Fruit fly (Drosophila melanogaster): ENCODE data around the gene CG4619.

CG4619 gene

DNA sequence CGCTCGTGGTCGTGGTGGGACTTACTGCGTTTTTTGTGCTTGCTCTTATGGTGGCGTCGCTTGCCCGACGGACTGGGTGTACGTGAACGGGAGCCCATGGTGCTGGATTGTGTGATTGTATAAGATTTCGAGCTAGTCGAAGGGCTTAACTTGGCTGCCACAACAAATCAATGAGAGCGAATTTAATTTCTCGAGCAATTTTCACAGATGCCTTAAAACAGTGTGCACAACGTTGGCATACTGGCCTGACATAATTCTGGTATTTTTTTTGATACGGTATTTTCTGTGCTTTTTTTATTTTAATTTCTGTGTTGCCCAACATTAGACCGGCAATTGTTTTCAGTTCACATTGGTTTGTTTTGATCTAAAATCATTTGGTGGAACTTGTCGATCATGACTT, 755 bp upstream of the CG4619 start, which contains the start of gene Arglu1:
TSS of gene Arglu1 (minus strand) at position 227 of the 400 bp plus-strand sequence.
- TF ChIP-seq CG34367 (tag; optimal IDR thresholded peaks at IDR 0.05) (no peak), CG8301 (tag; optimal IDR thresholded peaks at IDR 0.05) (no peak), CG9948 (tag; optimal IDR thresholded peaks at IDR 0.05) (no peak), CG17806 (tag; optimal IDR thresholded peaks at IDR 0.05) (no peak), gl (tag; optimal IDR thresholded peaks at IDR 0.05) (no peak), CG10348 (GFP tag; IDR thresholded peaks at IDR 0.05) (no peak), fd96Ca (GFP tag; IDR thresholded peaks at IDR 0.05) (peak; percentile 46; the same call in 1 of the 3 replicates), Ets98B (GFP tag; IDR thresholded peaks at IDR 0.05) (peak; percentile 20; the same call in 1 of the 2 replicates), CG14655 (GFP tag; optimal IDR thresholded peaks at IDR 0.05) (no peak), Snoo (tag; optimal IDR thresholded peaks at IDR 0.05) (no peak), CG4496 (GFP tag; IDR thresholded peaks at IDR 0.05) (peak; percentile 77), Pif1B (GFP tag; optimal IDR thresholded peaks at IDR 0.05) (no peak), D1 (tag; optimal IDR thresholded peaks at IDR 0.05) (no peak), CG8159 (tag; optimal IDR thresholded peaks at IDR 0.05) (no peak), CG12605 (GFP tag; IDR thresholded peaks at IDR 0.05) (peak; percentile 35; the same call in 1 of the 2 replicates), CG32121 (GFP tag; IDR thresholded peaks at IDR 0.05) (0 out of 2 replicates have a peak, but pooled peaks have one; percentile 26), rn (GFP tag; IDR thresholded peaks at IDR 0.05) (no peak), Pif1A (GFP tag; optimal IDR thresholded peaks at IDR 0.05) (no peak), EcR (GFP tag; optimal IDR thresholded peaks at IDR 0.05) (no peak)

- TF ChIP-seq EcR (GFP tag; optimal IDR thresholded peaks at IDR 0.05) = no peak
- no peak for TF ChIP-seq D1 (tag; optimal IDR thresholded peaks at IDR 0.05)
- TF ChIP-seq CG13204 (GFP tag; optimal IDR thresholded peaks at IDR 0.05) = no peak
- TF ChIP-seq CG4496 (GFP tag; IDR thresholded peaks at IDR 0.05) = no peak
- TF ChIP-seq CG14655 (GFP tag; optimal IDR thresholded peaks at IDR 0.05) = no peak
- TF ChIP-seq Ets98B (GFP tag; IDR thresholded peaks at IDR 0.05) = no peak
- no peak for TF ChIP-seq CG9948 (tag; optimal IDR thresholded peaks at IDR 0.05)
- TF ChIP-seq CG17806 (tag; optimal IDR thresholded peaks at IDR 0.05) = no peak
- no peak for TF ChIP-seq fd96Ca (GFP tag; IDR thresholded peaks at IDR 0.05)
- no peak for TF ChIP-seq CG12605 (GFP tag; IDR thresholded peaks at IDR 0.05)
Observed at dm6 chr2L:9943521-9943920, 4.9 kb downstream of the CG4619 start.

DNA sequence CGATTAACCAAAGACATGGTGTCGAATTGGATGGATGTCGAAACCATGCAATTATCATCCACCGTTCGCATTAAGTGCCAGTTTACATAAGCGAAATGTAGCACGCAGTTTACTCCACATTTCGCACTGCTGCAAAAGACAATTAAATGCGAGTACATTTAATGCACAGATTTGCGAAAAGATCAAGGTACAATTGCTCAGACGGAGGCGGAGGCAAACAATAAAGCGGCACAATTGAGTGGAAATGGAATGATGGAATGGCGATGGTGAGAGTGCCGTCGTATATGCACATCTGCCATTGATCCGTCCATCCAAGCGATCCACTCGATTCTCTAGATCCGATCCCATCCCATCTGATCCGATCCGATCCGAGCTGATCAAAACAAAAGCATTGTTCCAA, 6.4 kb downstream of the CG4619 start:
- TF ChIP-seq CG13204 (GFP tag; optimal IDR thresholded peaks at IDR 0.05) (no peak), CG15710 (tag; optimal IDR thresholded peaks at IDR 0.05) (no peak), CG10348 (GFP tag; IDR thresholded peaks at IDR 0.05) (no peak), Snoo (tag; optimal IDR thresholded peaks at IDR 0.05) (no peak), CG4496 (GFP tag; IDR thresholded peaks at IDR 0.05) (0 out of 3 replicates have a peak, but pooled peaks have one; percentile 12), EcR (GFP tag; optimal IDR thresholded peaks at IDR 0.05) (no peak), CG34367 (tag; optimal IDR thresholded peaks at IDR 0.05) (no peak), fd96Ca (GFP tag; IDR thresholded peaks at IDR 0.05) (no peak), Pif1A (GFP tag; optimal IDR thresholded peaks at IDR 0.05) (no peak), CG9948 (tag; optimal IDR thresholded peaks at IDR 0.05) (no peak), CG8301 (tag; optimal IDR thresholded peaks at IDR 0.05) (no peak), CG14655 (GFP tag; optimal IDR thresholded peaks at IDR 0.05) (no peak), rn (GFP tag; IDR thresholded peaks at IDR 0.05) (no peak), D1 (tag; optimal IDR thresholded peaks at IDR 0.05) (no peak), CG8159 (tag; optimal IDR thresholded peaks at IDR 0.05) (no peak), gl (tag; optimal IDR thresholded peaks at IDR 0.05) (peak; percentile 71), Pif1B (GFP tag; optimal IDR thresholded peaks at IDR 0.05) (peak; percentile 11), CG12605 (GFP tag; IDR thresholded peaks at IDR 0.05) (no peak), CG17806 (tag; optimal IDR thresholded peaks at IDR 0.05) (no peak), CG32121 (GFP tag; IDR thresholded peaks at IDR 0.05) (peak; percentile 21; the same call in 1 of the 2 replicates), Ets98B (GFP tag; IDR thresholded peaks at IDR 0.05) (no peak)

- 0 out of 3 replicates have a peak, but pooled peaks have one; percentile 25 for TF ChIP-seq CG4496 (GFP tag; IDR thresholded peaks at IDR 0.05)
- TF ChIP-seq Pif1B (GFP tag; optimal IDR thresholded peaks at IDR 0.05) = no peak
Observed at dm6 chr2L:9946051-9946450, 7.4 kb downstream of the CG4619 start.

DNA sequence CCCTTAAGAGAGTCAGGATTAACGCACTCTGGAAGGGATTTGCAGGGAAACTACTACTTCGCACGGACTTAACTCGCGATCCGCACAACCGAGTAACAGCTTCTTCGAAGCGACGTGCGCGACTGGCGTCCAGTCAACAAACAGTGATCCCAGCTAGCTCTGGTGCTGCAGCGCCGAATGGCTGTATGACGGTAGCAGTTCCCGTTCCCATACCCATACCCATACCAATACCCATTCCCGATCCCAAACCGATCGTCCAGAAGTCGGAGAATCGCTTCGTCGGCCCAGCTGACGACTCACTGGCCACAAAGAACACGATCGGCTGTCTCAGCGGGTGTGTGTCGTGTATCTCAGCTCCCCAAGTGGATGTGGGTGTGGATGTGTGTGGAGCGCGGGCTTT, 8.6 kb downstream of the CG4619 start, which contains the start of gene CG5853:
TSS of gene CG5853 (minus strand) at position 384 of the 400 bp plus-strand sequence.
- TF ChIP-seq rn (GFP tag; IDR thresholded peaks at IDR 0.05) = no peak
- peak; percentile 67 for TF ChIP-seq Ets98B (GFP tag; IDR thresholded peaks at IDR 0.05)
- TF ChIP-seq CG15710 (tag; optimal IDR thresholded peaks at IDR 0.05) = no peak
- peak; percentile 70 for TF ChIP-seq fd96Ca (GFP tag; IDR thresholded peaks at IDR 0.05)
- peak; percentile 69; the same call in 2 of the 3 replicates for TF ChIP-seq CG4496 (GFP tag; IDR thresholded peaks at IDR 0.05)
- peak; percentile 95 for TF ChIP-seq CG13204 (GFP tag; optimal IDR thresholded peaks at IDR 0.05)
- no peak for TF ChIP-seq CG34367 (tag; optimal IDR thresholded peaks at IDR 0.05)
- no peak for TF ChIP-seq CG8159 (tag; optimal IDR thresholded peaks at IDR 0.05)
- no peak for TF ChIP-seq CG10348 (GFP tag; IDR thresholded peaks at IDR 0.05)
- 0 out of 2 replicates have a peak, but pooled peaks have one; percentile 44 for TF ChIP-seq CG32121 (GFP tag; IDR thresholded peaks at IDR 0.05)
- TF ChIP-seq D1 (tag; optimal IDR thresholded peaks at IDR 0.05) = no peak
- TF ChIP-seq CG14655 (GFP tag; optimal IDR thresholded peaks at IDR 0.05) = no peak
- TF ChIP-seq CG17806 (tag; optimal IDR thresholded peaks at IDR 0.05) = no peak
- TF ChIP-seq EcR (GFP tag; optimal IDR thresholded peaks at IDR 0.05) = peak; percentile 68
- TF ChIP-seq Snoo (tag; optimal IDR thresholded peaks at IDR 0.05) = no peak
- TF ChIP-seq Pif1B (GFP tag; optimal IDR thresholded peaks at IDR 0.05) = peak; percentile 45
- TF ChIP-seq CG9948 (tag; optimal IDR thresholded peaks at IDR 0.05) = no peak
- TF ChIP-seq gl (tag; optimal IDR thresholded peaks at IDR 0.05) = no peak
- no peak for TF ChIP-seq CG8301 (tag; optimal IDR thresholded peaks at IDR 0.05)
- 0 out of 2 replicates have a peak, but pooled peaks have one; percentile 22 for TF ChIP-seq CG12605 (GFP tag; IDR thresholded peaks at IDR 0.05)
- peak; percentile 51 for TF ChIP-seq Pif1A (GFP tag; optimal IDR thresholded peaks at IDR 0.05)

All from whole organism, pupa.